Worm (Caenorhabditis elegans) whole organism, L4 larva: ENCODE results near the gene pdhb-1.

Experiments used
- F26F4.8 ChIP-seq: fragments of 200-800 bp; sonication (Bioruptor generic); conservative IDR thresholded peaks from 2 replicates; pipeline ENCODE4 v1.3.6; 2022; ENCODE audit warnings: missing genetic modification characterization, missing compliant biosample characterization
- F49E8.2 ChIP-seq: sonication (generic microtip); optimal IDR thresholded peaks from 2 replicates; lab custom pipeline; 2016; ENCODE audit warnings: missing compliant biosample characterization, mild to moderate bottlenecking, missing genetic modification characterization, borderline replicate concordance
- T26A8.4 ChIP-seq: fragments of 200-800 bp; sonication (Bioruptor generic); IDR thresholded peaks from 2 replicates; pipeline ENCODE4 v1.3.6; 2022; ENCODE audit warnings: missing genetic modification characterization, missing compliant biosample characterization
- Y105C5A.15 ChIP-seq: fragments of 200-800 bp; sonication (Bioruptor generic); IDR thresholded peaks from 2 replicates; pipeline ENCODE4 v1.3.6; 2022; ENCODE audit warnings: missing genetic modification characterization, missing compliant biosample characterization
- Y75B8A.6 ChIP-seq: fragments of 200-800 bp; sonication (Bioruptor generic); IDR thresholded peaks from 2 replicates; pipeline ENCODE4 v1.3.6; 2022; ENCODE audit warnings: missing genetic modification reagents, missing genetic modification characterization, missing compliant biosample characterization
- ZK546.5 ChIP-seq, 2 experiments: sonication (generic microtip); optimal IDR thresholded peaks; 2 replicates each; lab custom pipeline; 2017; ENCODE audit warnings: missing biosample characterization in 2 of 2, missing genetic modification characterization in 2 of 2
- aha-1 ChIP-seq: fragments of 150-350 bp; peaks from one replicate; lab custom pipeline; 2014; ENCODE audit warnings: missing biosample characterization, missing genetic modification characterization
- aly-2 ChIP-seq: sonication (generic microtip); optimal IDR thresholded peaks from 2 replicates; lab custom pipeline; 2018; ENCODE audit warnings: missing biosample characterization, missing genetic modification characterization
- ama-1 ChIP-seq: fragments of 150-350 bp; optimal IDR thresholded peaks from 2 replicates; lab custom pipeline; 2014; ENCODE audit warnings: inconsistent platforms, mixed read lengths
- ceh-20 ChIP-seq: fragments of 200-800 bp; sonication (Bioruptor generic); IDR thresholded peaks from 2 replicates; pipeline ENCODE4 v1.3.6; 2022; ENCODE audit warnings: missing genetic modification reagents, missing genetic modification characterization, missing compliant biosample characterization
- ceh-82 ChIP-seq: sonication (generic microtip); optimal IDR thresholded peaks from 2 replicates; lab custom pipeline; 2017; ENCODE audit warnings: missing biosample characterization, missing genetic modification characterization
- ctbp-1 ChIP-seq: fragments of 200-800 bp; sonication (Bioruptor generic); IDR thresholded peaks from 2 replicates; pipeline ENCODE4 v1.3.6; 2022; ENCODE audit warnings: missing genetic modification reagents, missing genetic modification characterization, missing compliant biosample characterization
- daf-19 ChIP-seq: fragments of 200-800 bp; sonication (Bioruptor generic); conservative IDR thresholded peaks from 2 replicates; pipeline ENCODE4 v1.3.6; 2022; ENCODE audit warnings: missing genetic modification characterization, missing compliant biosample characterization
- dmd-8 ChIP-seq: fragments of 200-800 bp; sonication (Bioruptor generic); IDR thresholded peaks from 2 replicates; pipeline ENCODE4 v1.3.6; 2022; ENCODE audit warnings: missing genetic modification characterization, missing compliant biosample characterization
- dmd-9 ChIP-seq: fragments of 200-800 bp; sonication (Bioruptor generic); IDR thresholded peaks from 2 replicates; pipeline ENCODE4 v1.3.6; 2022; ENCODE audit warnings: missing genetic modification reagents, missing genetic modification characterization, missing compliant biosample characterization
- hlh-11 ChIP-seq: fragments of 200-800 bp; sonication (Bioruptor generic); optimal IDR thresholded peaks from 2 replicates; lab custom pipeline; 2018; ENCODE audit warnings: mild to moderate bottlenecking, missing genetic modification characterization, missing compliant biosample characterization
- hmg-1.1 ChIP-seq: fragments of 200-800 bp; sonication (Bioruptor generic); IDR thresholded peaks from 2 replicates; pipeline ENCODE4 v1.3.6; 2022; ENCODE audit warnings: missing genetic modification reagents, missing genetic modification characterization, missing compliant biosample characterization
- lin-15B ChIP-seq: fragments of 150-350 bp; sonication (generic microtip); optimal IDR thresholded peaks from 3 replicates; lab custom pipeline; 2014; ENCODE audit warnings: missing biosample characterization, missing genetic modification characterization
- lin-39 ChIP-seq: fragments of 150-350 bp; optimal IDR thresholded peaks from 2 replicates; lab custom pipeline; 2014; ENCODE audit warnings: missing biosample characterization, missing genetic modification reagents, missing genetic modification characterization
- lir-3 ChIP-seq: sonication (generic microtip); optimal IDR thresholded peaks from 2 replicates; lab custom pipeline; 2016; ENCODE audit warnings: mild to moderate bottlenecking, missing genetic modification characterization, missing compliant biosample characterization
- lsy-2 ChIP-seq, 2 experiments: fragments of 150-350 bp in 1 of 2; sonication (generic microtip) in 1 of 2; optimal IDR thresholded peaks; 2 replicates each; lab custom pipeline; 2014 to 2017; ENCODE audit warnings: missing biosample characterization in 2 of 2, missing genetic modification characterization in 2 of 2
- madf-5 ChIP-seq, 2 experiments: fragments of 200-800 bp; sonication (Bioruptor generic); IDR thresholded peaks; 2 replicates each; pipeline ENCODE4 v1.3.6; 2022; ENCODE audit warnings: missing compliant biosample characterization in 2 of 2, missing genetic modification characterization in 2 of 2
- madf-9 ChIP-seq: fragments of 200-800 bp; sonication (Bioruptor generic); conservative IDR thresholded peaks from 2 replicates; pipeline ENCODE4 v1.3.6; 2022; ENCODE audit warnings: missing genetic modification reagents, missing genetic modification characterization, missing compliant biosample characterization
- mep-1 ChIP-seq: fragments of 150-350 bp; sonication (generic microtip); optimal IDR thresholded peaks from 3 replicates; lab custom pipeline; 2014; ENCODE audit warnings: missing biosample characterization, missing genetic modification characterization
- mes-2 ChIP-seq: sonication (generic microtip); optimal IDR thresholded peaks from 2 replicates; lab custom pipeline; 2016; ENCODE audit warnings: missing genotype, mild to moderate bottlenecking, missing genetic modification characterization, missing compliant biosample characterization; ENCODE audit not compliant: poor library complexity, severe bottlenecking
- mxl-2 ChIP-seq: fragments of 200-800 bp; sonication (Bioruptor generic); conservative IDR thresholded peaks from 2 replicates; pipeline ENCODE4 v1.3.6; 2022; ENCODE audit warnings: missing genetic modification reagents, missing genetic modification characterization, missing compliant biosample characterization
- nhr-102 ChIP-seq: sonication (generic microtip); optimal IDR thresholded peaks from 2 replicates; lab custom pipeline; 2016; ENCODE audit warnings: mild to moderate bottlenecking, missing genetic modification characterization, moderate library complexity, missing compliant biosample characterization
- nhr-111 ChIP-seq: fragments of 200-800 bp; sonication (Bioruptor generic); optimal IDR thresholded peaks from 2 replicates; lab custom pipeline; 2018; ENCODE audit warnings: mild to moderate bottlenecking, missing genetic modification characterization, missing compliant biosample characterization
- nhr-28 ChIP-seq: fragments of 150-350 bp; optimal IDR thresholded peaks from 2 replicates; lab custom pipeline; 2014; ENCODE audit warnings: missing biosample characterization, missing genetic modification characterization
- nhr-76 ChIP-seq: fragments of 150-350 bp; optimal IDR thresholded peaks from 2 replicates; lab custom pipeline; 2014; ENCODE audit warnings: missing biosample characterization, missing genetic modification characterization
- nhr-77 ChIP-seq: fragments of 150-350 bp; optimal IDR thresholded peaks from 2 replicates; lab custom pipeline; 2014; ENCODE audit warnings: missing biosample characterization, missing genetic modification characterization
- pha-4 ChIP-seq, 2 experiments: fragments of 150-350 bp in 1 of 2; fragments of 200-800 bp in 1 of 2; sonication (Bioruptor generic) in 1 of 2; IDR thresholded peaks in 1 of 2; optimal IDR thresholded peaks in 1 of 2; 2 replicates each; pipeline versions ENCODE4 v1.3.6 to Lab custom; 2014 to 2022; ENCODE audit warnings: missing genetic modification characterization in 2 of 2, missing genetic modification reagents in 2 of 2, missing biosample characterization in 1 of 2, missing compliant biosample characterization in 1 of 2
- php-3 ChIP-seq: fragments of 200-800 bp; sonication (Bioruptor generic); IDR thresholded peaks from 2 replicates; pipeline ENCODE4 v1.3.6; 2022; ENCODE audit warnings: missing genetic modification reagents, missing genetic modification characterization, missing compliant biosample characterization
- pqm-1 ChIP-seq: sonication (generic microtip); optimal IDR thresholded peaks from 2 replicates; lab custom pipeline; 2017; ENCODE audit warnings: missing biosample characterization, missing genetic modification characterization
- rbr-2 ChIP-seq: sonication (generic microtip); optimal IDR thresholded peaks from 2 replicates; lab custom pipeline; 2016; ENCODE audit warnings: missing genotype, missing genetic modification characterization, missing compliant biosample characterization
- saeg-2 ChIP-seq: fragments of 200-800 bp; sonication (Bioruptor generic); IDR thresholded peaks from 2 replicates; pipeline ENCODE4 v1.3.6; 2022; ENCODE audit warnings: missing genetic modification reagents, missing genetic modification characterization, missing compliant biosample characterization
- sdz-12 ChIP-seq: fragments of 200-800 bp; sonication (Bioruptor generic); optimal IDR thresholded peaks from 2 replicates; lab custom pipeline; 2018; ENCODE audit warnings: mild to moderate bottlenecking, missing genetic modification characterization, missing compliant biosample characterization
- set-16 ChIP-seq: fragments of 200-800 bp; sonication (Bioruptor generic); IDR thresholded peaks from 2 replicates; pipeline ENCODE4 v1.3.6; 2022; ENCODE audit warnings: missing genetic modification reagents, missing genetic modification characterization, missing compliant biosample characterization
- snpc-1.2 ChIP-seq: fragments of 200-800 bp; sonication (Bioruptor generic); IDR thresholded peaks from 2 replicates; pipeline ENCODE4 v1.3.6; 2022; ENCODE audit warnings: missing genetic modification reagents, missing genetic modification characterization, missing compliant biosample characterization
- snpc-4 ChIP-seq: fragments of 150-350 bp; optimal IDR thresholded peaks from 2 replicates; lab custom pipeline; 2014; ENCODE audit warnings: missing biosample characterization, missing genetic modification characterization
- tag-97 ChIP-seq: fragments of 200-800 bp; sonication (Bioruptor generic); IDR thresholded peaks from 2 replicates; pipeline ENCODE4 v1.3.6; 2022; ENCODE audit warnings: missing genetic modification characterization, missing compliant biosample characterization
- unc-130 ChIP-seq: sonication (generic microtip); optimal IDR thresholded peaks from 2 replicates; lab custom pipeline; 2016; ENCODE audit warnings: missing genetic modification reagents, missing genetic modification characterization, missing compliant biosample characterization
- unc-39 ChIP-seq: sonication (generic microtip); optimal IDR thresholded peaks from 2 replicates; lab custom pipeline; 2017; ENCODE audit warnings: missing biosample characterization, missing genetic modification characterization
- vab-7 ChIP-seq: fragments of 200-800 bp; sonication (Bioruptor generic); IDR thresholded peaks from 2 replicates; pipeline ENCODE4 v1.3.6; 2022; ENCODE audit warnings: missing genetic modification reagents, missing genetic modification characterization, missing compliant biosample characterization
- zfp-2 ChIP-seq: sonication (generic microtip); optimal IDR thresholded peaks from 2 replicates; lab custom pipeline; 2016; ENCODE audit warnings: mild to moderate bottlenecking, missing genetic modification characterization, missing compliant biosample characterization
- zip-11 ChIP-seq: fragments of 200-800 bp; sonication (Bioruptor generic); IDR thresholded peaks from 2 replicates; pipeline ENCODE4 v1.3.6; 2022; ENCODE audit warnings: missing genetic modification characterization, missing compliant biosample characterization
- zip-2 ChIP-seq: fragments of 150-350 bp; optimal IDR thresholded peaks from 2 replicates; lab custom pipeline; 2014; ENCODE audit warnings: missing biosample characterization, missing genetic modification characterization
- ztf-11 ChIP-seq: fragments of 150-350 bp; optimal IDR thresholded peaks from 2 replicates; lab custom pipeline; 2014; ENCODE audit warnings: missing biosample characterization, missing genetic modification characterization

The pdhb-1 gene

DNA sequence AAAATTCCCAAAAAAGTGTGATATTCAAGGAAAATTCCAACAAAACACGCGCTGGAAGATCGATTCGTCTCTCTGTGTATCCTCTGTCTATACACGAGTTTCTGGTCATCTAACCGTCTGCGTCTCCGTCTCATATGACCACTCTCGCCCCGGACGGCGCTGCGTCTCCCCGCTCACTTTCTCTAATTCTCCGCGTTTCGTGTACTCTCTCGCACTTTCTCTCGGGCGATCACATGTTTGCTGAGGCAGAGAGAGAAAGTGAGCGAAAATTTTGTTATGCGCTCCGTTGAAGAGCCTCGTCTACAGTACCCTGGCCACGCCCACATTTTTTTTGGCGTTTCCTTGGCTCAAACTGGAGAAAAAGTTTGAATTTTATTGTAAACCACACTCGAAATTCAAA is 14.9 kb upstream of the pdhb-1 start (continued):
- no peak for TF ChIP-seq lin-39 (tag; lab: Kevin White, UChicago)
- TF ChIP-seq ztf-11 (tag; lab: Kevin White, UChicago), result no peak
- 0 out of 2 replicates have a peak, but pooled peaks have one; percentile 50 for TF ChIP-seq dmd-9 (GFP tag; lab: Robert Waterston, UW)
- TF ChIP-seq pha-4 (GFP tag; IDR thresholded peaks at IDR 0.05; lab: Robert Waterston, UW), result peak; percentile 84
- TF ChIP-seq pha-4 (tag; optimal IDR thresholded peaks at IDR 0.05; lab: Kevin White, UChicago), result no peak
- TF ChIP-seq ceh-20 (GFP tag; lab: Robert Waterston, UW), result peak; percentile 91
- TF ChIP-seq snpc-1.2 (GFP tag; lab: Robert Waterston, UW), result peak; percentile 46; the same call in 1 of the 2 replicates
- peak; percentile 7 for TF ChIP-seq zip-2
- peak; percentile 87 for TF ChIP-seq nhr-102 (tag; lab: Kevin White, UChicago)
- TF ChIP-seq lin-15B (tag; lab: Kevin White, UChicago), result no peak
- TF ChIP-seq aha-1 (tag; lab: Kevin White, UChicago), result peak; percentile 99
- TF ChIP-seq nhr-111 (GFP tag; lab: Kevin White, UChicago), result no peak
- TF ChIP-seq zip-11 (GFP tag; lab: Robert Waterston, UW), result no peak
- no peak for TF ChIP-seq madf-5 (GFP tag; IDR thresholded peaks at IDR 0.05; lab: Robert Waterston, UW)
- no peak for TF ChIP-seq dmd-8 (GFP tag; lab: Robert Waterston, UW)
- no peak for TF ChIP-seq mxl-2 (GFP tag; lab: Robert Waterston, UW)
- TF ChIP-seq vab-7, result no peak
- no peak for TF ChIP-seq unc-130 (GFP tag; lab: Kevin White, UChicago)
- no peak for TF ChIP-seq unc-39 (tag; lab: Kevin White, UChicago)
- no peak for TF ChIP-seq zfp-2 (tag; lab: Kevin White, UChicago)
- no peak for TF ChIP-seq lir-3
- TF ChIP-seq F26F4.8 (GFP tag; lab: Robert Waterston, UW), result no peak
- TF ChIP-seq set-16 (GFP tag; lab: Robert Waterston, UW), result peak; percentile 86
- TF ChIP-seq nhr-76 (tag; lab: Kevin White, UChicago), result no peak
- no peak for TF ChIP-seq ZK546.5 (tag; optimal IDR thresholded peaks at IDR 0.05; lab: Kevin White, UChicago)
- peak; percentile 84 for TF ChIP-seq nhr-28 (tag; lab: Kevin White, UChicago)
- peak; percentile 82 for TF ChIP-seq ctbp-1
- TF ChIP-seq php-3 (GFP tag; lab: Robert Waterston, UW), result no peak
- TF ChIP-seq, all 104 proteins: peak for 56

DNA sequence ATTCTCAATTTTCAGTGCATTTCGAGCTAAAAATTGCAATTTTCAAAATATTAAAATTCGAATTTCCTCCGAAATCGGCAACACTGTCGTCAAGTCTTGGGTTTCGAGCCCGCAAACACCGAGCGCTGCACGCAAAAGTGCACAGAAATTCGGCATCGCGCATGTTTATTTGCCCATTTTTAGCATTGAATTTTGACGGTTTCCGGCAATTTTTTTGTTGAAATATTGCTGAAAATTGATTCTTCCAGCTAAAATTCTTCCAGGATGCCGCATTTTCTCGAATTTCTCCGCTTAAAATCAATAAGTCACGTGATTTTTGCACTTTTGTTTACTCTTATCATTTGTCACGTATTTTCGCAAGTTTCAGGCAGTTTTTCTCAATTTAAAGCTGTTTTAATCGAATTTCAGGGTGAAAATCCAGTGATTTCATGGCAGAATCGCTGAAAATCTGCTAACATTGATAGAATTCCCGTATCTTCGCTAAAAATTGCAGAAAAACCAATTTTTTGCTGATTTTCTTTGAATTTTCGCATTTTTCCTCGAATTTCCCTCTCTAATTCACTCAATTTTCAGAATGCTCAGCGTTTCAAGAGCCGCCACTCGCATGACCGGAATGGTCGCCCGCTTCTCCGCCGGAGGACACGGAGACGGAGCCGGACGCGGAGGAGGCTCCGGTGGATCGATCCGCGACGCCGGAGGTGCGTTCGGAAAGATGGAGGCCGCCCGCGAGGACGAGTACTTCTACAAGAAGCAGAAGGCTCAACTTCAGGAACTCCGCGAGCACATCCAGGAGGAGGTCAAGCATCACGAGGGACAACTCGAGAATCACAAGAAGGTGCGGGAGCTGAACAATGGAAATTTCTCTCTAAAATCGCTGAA is 13.9 kb upstream of the pdhb-1 start, which contains the start of gene mai-2:
Gene mai-2, plus strand, starts transcription at position 574 of the 879 bp plus-strand sequence.
- TF ChIP-seq tag-97 (GFP tag; lab: Robert Waterston, UW), result no peak
- TF ChIP-seq Y105C5A.15 (GFP tag; lab: Robert Waterston, UW), result no peak
- no peak for TF ChIP-seq Y75B8A.6
- TF ChIP-seq nhr-77 (tag; lab: Kevin White, UChicago), result peak; percentile 18
- 0 out of 2 replicates have a peak, but pooled peaks have one; percentile 20 for TF ChIP-seq ceh-20 (GFP tag; lab: Robert Waterston, UW)
- peak; percentile 74 for TF ChIP-seq ama-1 (lab: Kevin White, UChicago)
- TF ChIP-seq zip-11 (GFP tag; lab: Robert Waterston, UW), result no peak
- peak; percentile 29 for TF ChIP-seq nhr-28 (tag; lab: Kevin White, UChicago)
- no peak for TF ChIP-seq saeg-2 (GFP tag; lab: Robert Waterston, UW)
- TF ChIP-seq pqm-1 (tag; lab: Kevin White, UChicago), result no peak
- TF ChIP-seq hmg-1.1 (GFP tag; lab: Robert Waterston, UW), result peak; percentile 53
- no peak for TF ChIP-seq T26A8.4 (GFP tag; lab: Robert Waterston, UW)
- no peak for TF ChIP-seq dmd-8 (GFP tag; lab: Robert Waterston, UW)
- TF ChIP-seq ceh-82 (tag; lab: Kevin White, UChicago), result no peak
- TF ChIP-seq madf-9 (GFP tag; lab: Robert Waterston, UW), result peak; percentile 30; the same call in 1 of the 2 replicates
- peak; percentile 73 for TF ChIP-seq mes-2 (tag; lab: Kevin White, UChicago)
- TF ChIP-seq daf-19 (GFP tag; lab: Robert Waterston, UW), result no peak
- TF ChIP-seq aly-2, result no peak
- no peak for TF ChIP-seq nhr-102 (tag; lab: Kevin White, UChicago)
- no peak for TF ChIP-seq lir-3
- peak; percentile 26 for TF ChIP-seq hlh-11 (tag; lab: Kevin White, UChicago)
- no peak for TF ChIP-seq sdz-12 (GFP tag; lab: Kevin White, UChicago)
- TF ChIP-seq F49E8.2 (tag; lab: Kevin White, UChicago), result no peak
- peak in 1 of 2 experiments; percentile 77 for TF ChIP-seq lsy-2 (tag; optimal IDR thresholded peaks at IDR 0.05; lab: Kevin White, UChicago)
- no peak for TF ChIP-seq snpc-4 (tag; lab: Kevin White, UChicago)
- TF ChIP-seq mep-1 (tag; lab: Kevin White, UChicago), result peak; percentile 18
- TF ChIP-seq rbr-2 (tag; lab: Kevin White, UChicago), result peak; percentile 6
- peak; percentile 98 for TF ChIP-seq set-16 (GFP tag; lab: Robert Waterston, UW)
